Worm (Caenorhabditis elegans): Measurements from ENCODE around the gene gpa-13.

- TF ChIP-seq let-607 (tag; optimal IDR thresholded peaks at IDR 0.05) (no peak), nhr-90 (tag; optimal IDR thresholded peaks at IDR 0.05) (no peak), ama-1 (optimal IDR thresholded peaks at IDR 0.05) (no peak), ama-1 (GFP tag; optimal IDR thresholded peaks at IDR 0.05) (no peak), F57C9.4 (tag; optimal IDR thresholded peaks at IDR 0.05) (no peak)
These were observed 43.3 kb upstream of the gpa-13 start, which contains the start of gene ugt-6 for ce11 chrV:12797992-12798391.
